Worm (Caenorhabditis elegans): ENCODE results near the gene cox-17.

DNA sequence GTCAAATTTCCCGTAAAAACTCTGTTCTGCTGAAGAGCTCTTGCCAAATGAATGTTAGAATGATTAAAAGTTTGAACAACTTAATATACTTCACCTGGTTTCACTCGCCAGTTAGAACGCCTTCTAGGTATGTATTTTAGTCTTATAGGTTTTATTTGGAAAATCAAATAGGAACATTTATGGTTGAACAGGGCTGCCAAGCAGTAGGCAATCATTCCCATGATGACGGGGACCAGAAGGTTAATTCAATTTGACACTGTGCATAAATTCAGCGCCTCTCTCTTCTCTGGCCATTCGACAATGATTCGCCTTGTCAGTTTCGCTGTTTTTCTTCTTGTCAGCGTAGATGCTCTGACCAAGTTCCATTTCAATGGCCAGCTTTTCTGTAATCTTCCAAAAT lies 8.7 kb upstream of the cox-17 start, which contains the start of gene F40G9.15:
- TF ChIP-seq unc-62 (GFP tag; optimal IDR thresholded peaks at IDR 0.05) = no peak
- TF ChIP-seq pha-4 (tag; optimal IDR thresholded peaks at IDR 0.05) = no peak
- TF ChIP-seq aly-2 (tag; optimal IDR thresholded peaks at IDR 0.05) = no peak
- TF ChIP-seq nfya-1 (tag; optimal IDR thresholded peaks at IDR 0.05; ENCODE audit: insufficient read depth) = no peak
- TF ChIP-seq fkh-10 (GFP tag; optimal IDR thresholded peaks at IDR 0.05) = no peak
- TF ChIP-seq nhr-12 (tag; optimal IDR thresholded peaks at IDR 0.05) = no peak
- TF ChIP-seq ztf-11 (tag; optimal IDR thresholded peaks at IDR 0.05) = no peak
- TF ChIP-seq snpc-4 (tag; optimal IDR thresholded peaks at IDR 0.05) = no peak
